Fruit fly (Drosophila melanogaster) Kc167 (cell line): ENCODE results near the gene Asator.

Source experiments
- Myc ChIP-seq: fragments of >200 bp; optimal IDR thresholded peaks from 2 replicates; lab custom pipeline; 2017; ENCODE audit warnings: missing external identifiers
- Sin3A ChIP-seq: fragments of >200 bp; optimal IDR thresholded peaks from 2 replicates; lab custom pipeline; 2018; ENCODE audit warnings: missing external identifiers
- h ChIP-seq: fragments of >200 bp; optimal IDR thresholded peaks from 3 replicates; lab custom pipeline; 2018; ENCODE audit warnings: missing external identifiers
- insv ChIP-seq: fragments of >200 bp; optimal IDR thresholded peaks from 3 replicates; lab custom pipeline; 2018; ENCODE audit warnings: missing external identifiers
- psq ChIP-seq: fragments of >200 bp; optimal IDR thresholded peaks from 2 replicates; lab custom pipeline; 2017; ENCODE audit warnings: missing external identifiers
- ttk ChIP-seq: sonication (Bioruptor generic); optimal IDR thresholded peaks from 2 replicates; lab custom pipeline; 2017; ENCODE audit warnings: missing external identifiers

The Asator gene

DNA sequence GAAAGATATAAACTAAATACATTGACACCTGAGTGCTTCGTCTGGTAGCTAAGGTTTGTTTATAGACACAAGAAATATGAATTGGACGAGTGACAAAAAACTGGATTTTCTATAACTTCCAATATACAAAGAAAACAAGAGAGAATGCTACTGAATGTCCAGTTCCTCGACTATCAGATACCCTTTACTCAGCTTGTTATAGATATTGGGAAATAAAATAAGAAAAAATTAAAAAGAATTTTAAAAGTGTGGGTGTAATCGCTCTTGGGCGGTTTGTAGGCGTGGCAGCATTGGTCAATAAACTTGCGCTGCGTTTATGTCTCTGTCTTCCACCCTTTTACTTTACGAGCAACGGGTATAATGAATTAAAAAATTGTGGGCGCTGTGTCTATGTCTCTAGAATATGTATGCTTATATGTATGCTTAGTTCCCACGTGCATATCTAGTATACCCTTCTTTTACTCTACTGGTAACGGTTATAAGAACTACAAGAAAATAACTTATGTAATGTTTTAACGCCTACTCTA is 9.6 kb upstream of the Asator start:
- TF ChIP-seq Sin3A (lab: Kevin White, UChicago) = no peak
- no peak for TF ChIP-seq insv (lab: Kevin White, UChicago)
- no peak for TF ChIP-seq ttk (lab: Kevin White, UChicago)
- TF ChIP-seq Myc (lab: Kevin White, UChicago) = no peak
- TF ChIP-seq psq = no peak
- TF ChIP-seq h (lab: Kevin White, UChicago) = no peak

DNA sequence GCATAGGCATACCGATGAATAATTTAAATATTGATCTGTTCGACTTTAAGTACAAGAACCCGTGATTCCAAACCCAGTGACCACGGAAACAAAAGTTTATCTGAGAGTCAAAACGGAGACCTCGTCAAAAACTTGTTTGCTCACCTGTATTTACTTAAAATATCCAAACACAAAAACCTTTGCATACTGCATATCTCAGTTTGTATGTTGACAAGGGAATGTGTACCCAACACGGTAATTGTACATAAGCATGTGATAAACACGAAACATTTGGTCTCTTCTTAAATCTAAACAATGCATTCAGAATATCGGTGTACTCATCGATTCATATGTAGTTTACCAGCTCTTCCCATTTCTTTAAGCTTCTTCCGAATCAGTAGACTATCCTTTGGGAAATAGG is 8.9 kb upstream of the Asator start:
- TF ChIP-seq psq (no peak), Myc (lab: Kevin White, UChicago) (no peak)

DNA sequence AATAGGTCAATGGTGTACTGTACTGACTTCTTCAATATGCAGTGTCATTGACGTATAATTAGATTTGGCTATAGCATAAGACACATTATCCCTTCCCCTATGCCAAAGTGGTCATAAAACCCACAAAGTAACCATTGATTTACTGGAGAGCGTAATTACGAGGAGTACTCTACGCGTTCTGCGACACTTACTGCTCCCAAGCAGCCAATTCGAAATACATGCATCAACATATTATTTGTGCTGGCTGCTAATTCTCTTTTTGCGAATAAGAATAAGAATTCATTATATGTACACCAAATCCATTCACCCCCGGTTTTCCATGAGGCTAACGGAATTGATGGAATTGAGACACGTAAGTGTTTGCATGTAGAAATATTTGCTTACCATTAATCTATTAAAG is 3.8 kb upstream of the Asator start:
- TF ChIP-seq h (lab: Kevin White, UChicago) = no peak
- TF ChIP-seq insv (lab: Kevin White, UChicago) = no peak
- no peak for TF ChIP-seq psq
- no peak for TF ChIP-seq Myc (lab: Kevin White, UChicago)
- TF ChIP-seq ttk (lab: Kevin White, UChicago) = no peak
- no peak for TF ChIP-seq Sin3A (lab: Kevin White, UChicago)

DNA sequence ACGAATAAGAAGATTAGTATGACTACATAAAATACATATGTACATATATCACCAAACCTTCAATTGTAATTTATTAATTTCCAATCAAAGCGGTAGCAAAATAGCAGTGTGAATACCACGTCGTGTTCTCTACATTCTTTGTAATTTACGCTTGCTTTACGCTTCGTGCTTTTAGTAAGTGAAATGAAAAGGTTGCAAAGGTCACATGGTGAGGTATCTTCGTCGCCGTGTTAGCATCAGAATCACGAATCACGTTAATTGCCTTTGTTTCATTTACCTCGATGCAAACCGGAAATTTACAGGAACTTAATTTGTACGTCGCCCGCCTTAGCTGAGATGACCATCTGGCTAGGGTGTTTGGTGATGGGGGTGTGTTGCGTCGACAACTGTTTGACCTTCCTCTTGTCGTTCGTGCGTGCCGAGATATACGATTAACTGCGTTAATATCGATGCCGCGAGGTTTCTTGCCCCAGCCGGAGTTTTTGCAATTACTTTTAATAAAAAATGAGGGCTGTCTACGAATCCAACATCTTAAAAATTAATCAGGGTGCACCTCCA is 2.0 kb upstream of the Asator start:
- no peak for TF ChIP-seq Sin3A (lab: Kevin White, UChicago)
- no peak for TF ChIP-seq ttk (lab: Kevin White, UChicago)
- no peak for TF ChIP-seq insv (lab: Kevin White, UChicago)
- no peak for TF ChIP-seq Myc (lab: Kevin White, UChicago)
- no peak for TF ChIP-seq psq
- no peak for TF ChIP-seq h (lab: Kevin White, UChicago)

DNA sequence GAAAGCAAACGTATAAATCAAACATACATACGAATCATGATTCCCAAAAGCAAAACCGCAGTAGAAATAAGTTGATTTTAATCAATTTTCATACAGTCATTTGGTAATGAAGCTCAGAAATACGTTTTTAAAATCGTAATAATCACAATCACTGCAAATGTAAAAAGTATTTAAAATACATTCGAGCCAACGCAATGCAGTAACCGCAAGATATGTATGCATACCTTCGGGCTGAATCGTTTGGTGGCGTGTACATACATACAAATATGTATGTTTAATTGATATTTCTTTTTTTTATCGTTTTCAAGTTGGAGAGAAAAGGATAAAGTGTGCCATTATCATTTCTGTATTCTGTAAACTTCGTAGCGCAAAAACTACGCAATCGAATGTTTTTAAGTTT is 1.3 kb upstream of the Asator start:
- TF ChIP-seq Sin3A (lab: Kevin White, UChicago) (no peak), Myc (lab: Kevin White, UChicago) (no peak), h (lab: Kevin White, UChicago) (no peak), insv (lab: Kevin White, UChicago) (no peak), ttk (lab: Kevin White, UChicago) (no peak), psq (no peak)

DNA sequence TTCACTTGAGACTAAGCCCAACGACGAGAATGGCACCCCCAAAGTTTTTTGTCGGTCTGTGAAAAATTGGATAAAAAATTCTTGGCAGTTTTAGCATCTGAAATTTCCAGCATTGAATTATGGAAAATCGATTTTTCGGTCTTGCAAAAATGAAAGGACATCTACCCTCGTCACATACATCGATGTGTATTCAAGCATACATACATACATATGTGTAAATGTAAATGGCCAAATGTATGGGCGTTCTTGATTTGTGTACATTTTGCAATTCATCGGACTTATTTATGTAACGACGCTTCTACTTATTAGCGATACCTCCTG is 727 bp upstream of the Asator start:
- TF ChIP-seq insv (lab: Kevin White, UChicago) = no peak
- no peak for TF ChIP-seq psq
- no peak for TF ChIP-seq Sin3A (lab: Kevin White, UChicago)
- no peak for TF ChIP-seq h (lab: Kevin White, UChicago)
- no peak for TF ChIP-seq Myc (lab: Kevin White, UChicago)
- TF ChIP-seq ttk (lab: Kevin White, UChicago) = no peak

DNA sequence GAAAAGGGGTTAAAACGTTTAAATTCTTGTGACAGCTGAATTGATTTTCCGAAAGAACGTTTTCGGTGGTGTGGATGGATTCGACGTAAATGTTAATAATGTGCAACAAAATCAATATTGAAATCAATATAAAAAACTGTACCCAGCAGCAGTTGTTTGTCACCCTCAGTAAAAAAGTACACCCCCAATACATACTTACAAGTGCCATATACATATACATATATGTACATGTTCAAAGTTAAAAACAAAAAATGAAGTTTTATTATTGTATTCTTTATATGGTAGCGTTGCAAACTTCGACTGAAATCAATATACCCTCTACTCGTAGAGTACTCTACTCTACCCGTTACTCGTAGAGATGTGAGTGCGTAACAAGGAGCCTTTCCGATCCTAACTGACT is 1.3 kb downstream of the Asator start:
- no peak for TF ChIP-seq Sin3A (lab: Kevin White, UChicago)
- no peak for TF ChIP-seq h (lab: Kevin White, UChicago)
- no peak for TF ChIP-seq Myc (lab: Kevin White, UChicago)
- no peak for TF ChIP-seq insv (lab: Kevin White, UChicago)
- no peak for TF ChIP-seq ttk (lab: Kevin White, UChicago)

DNA sequence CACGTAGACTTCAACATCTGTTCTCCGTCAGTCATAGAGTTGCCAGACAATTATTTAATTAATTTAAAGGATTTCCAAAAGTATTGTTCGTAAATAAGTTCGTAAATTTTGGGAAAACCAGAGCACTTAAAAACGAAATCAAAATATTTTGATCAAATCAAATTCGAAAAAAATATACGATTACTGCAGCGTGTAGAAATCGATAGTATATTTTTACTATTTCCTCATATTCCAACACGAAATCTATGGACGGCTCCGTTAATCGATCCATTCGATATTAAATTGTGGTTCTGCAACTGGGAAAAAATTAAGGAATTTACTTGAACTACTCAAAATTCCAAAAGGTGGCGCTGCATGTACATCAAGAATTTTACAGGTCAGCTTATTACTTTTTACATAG is 2.4 kb downstream of the Asator start:
- TF ChIP-seq Sin3A (lab: Kevin White, UChicago) (no peak), psq (no peak), Myc (lab: Kevin White, UChicago) (no peak), insv (lab: Kevin White, UChicago) (no peak), ttk (lab: Kevin White, UChicago) (no peak), h (lab: Kevin White, UChicago) (no peak)

DNA sequence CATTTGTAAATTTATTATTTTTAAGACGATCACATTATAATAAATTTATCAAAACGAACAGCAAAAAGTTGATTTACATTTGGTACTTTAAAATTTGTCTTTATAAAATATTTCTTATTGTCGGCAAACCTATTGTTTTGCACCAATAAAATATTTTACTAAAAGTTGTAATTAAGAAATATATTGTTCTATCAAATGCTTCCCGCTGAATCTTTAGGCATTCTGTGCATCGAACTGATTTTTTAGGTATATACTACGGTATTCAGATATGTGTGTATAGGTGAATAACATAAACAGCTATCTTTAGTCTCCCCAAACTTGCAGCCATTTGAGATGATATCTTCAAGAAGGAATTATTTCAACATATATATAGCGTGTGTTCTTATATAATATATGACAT is 3.0 kb downstream of the Asator start:
- TF ChIP-seq Sin3A (lab: Kevin White, UChicago) (no peak), Myc (lab: Kevin White, UChicago) (no peak)

DNA sequence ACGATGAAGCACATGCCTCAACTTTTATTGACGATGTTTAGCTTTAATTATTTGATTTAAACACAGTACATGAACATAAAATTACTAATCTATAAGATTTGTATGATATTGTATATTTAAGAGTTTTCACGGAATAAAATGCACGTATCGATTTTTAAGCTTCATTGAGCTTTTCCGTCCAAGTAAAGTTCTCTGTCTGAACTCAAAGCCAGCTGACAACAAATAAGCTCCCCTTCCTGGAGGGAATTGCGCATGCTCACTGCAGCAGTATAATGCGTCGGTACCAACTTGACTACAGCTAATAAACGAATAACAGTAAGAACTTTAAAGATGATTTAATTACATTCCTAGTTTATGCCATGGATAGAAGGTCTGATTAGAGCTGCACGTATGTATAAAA is 5.1 kb downstream of the Asator start:
- TF ChIP-seq Myc (lab: Kevin White, UChicago) (no peak), psq (no peak), ttk (lab: Kevin White, UChicago) (no peak), h (lab: Kevin White, UChicago) (no peak), insv (lab: Kevin White, UChicago) (no peak), Sin3A (lab: Kevin White, UChicago) (no peak)

DNA sequence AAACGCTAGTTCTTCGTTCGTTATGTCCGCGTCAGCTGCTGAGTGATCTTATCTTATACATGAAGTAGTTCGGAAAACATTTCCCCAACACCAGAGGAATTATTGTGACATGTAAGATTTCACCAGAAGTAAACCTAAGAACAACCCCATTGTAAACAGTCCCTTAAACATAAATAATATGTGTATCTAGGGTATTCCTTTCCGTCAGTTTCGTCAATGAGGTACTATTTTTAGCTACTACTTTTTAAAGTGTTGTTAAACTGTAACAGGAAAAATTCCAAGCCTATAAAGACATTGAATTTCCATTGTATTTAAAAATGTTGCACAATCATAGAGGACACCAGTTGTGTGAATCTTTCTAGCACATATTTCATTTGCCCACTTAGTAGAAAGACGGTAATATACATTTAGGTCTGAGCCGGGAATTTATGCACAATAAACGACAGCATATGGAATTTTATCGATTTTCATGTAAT is 6.1 kb downstream of the Asator start:
- TF ChIP-seq Sin3A (lab: Kevin White, UChicago) (no peak), insv (lab: Kevin White, UChicago) (no peak), h (lab: Kevin White, UChicago) (no peak), ttk (lab: Kevin White, UChicago) (no peak), psq (no peak), Myc (lab: Kevin White, UChicago) (no peak)

DNA sequence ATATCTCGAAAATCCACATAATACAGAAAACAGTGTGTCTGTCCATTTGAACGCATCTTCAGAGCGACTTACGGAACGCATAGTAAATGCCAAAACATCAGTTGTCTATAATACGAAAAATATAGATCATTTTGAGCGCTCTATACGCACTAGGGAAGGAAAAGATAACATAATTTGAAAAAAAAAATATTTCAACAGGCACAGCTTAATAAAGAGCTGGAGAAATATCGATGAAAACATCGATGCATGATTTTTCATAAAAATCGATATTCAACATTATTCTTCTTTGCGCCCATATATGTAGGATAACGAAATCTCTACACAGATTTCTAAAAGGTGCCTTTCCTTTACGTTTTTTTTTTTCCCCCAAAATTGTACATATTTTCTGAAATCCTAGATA is 7.1 kb downstream of the Asator start:
- TF ChIP-seq h (lab: Kevin White, UChicago) = no peak
- TF ChIP-seq insv (lab: Kevin White, UChicago) = no peak
- TF ChIP-seq ttk (lab: Kevin White, UChicago) = no peak
- no peak for TF ChIP-seq Sin3A (lab: Kevin White, UChicago)
- no peak for TF ChIP-seq psq
